Fruit fly (Drosophila melanogaster): ENCODE measurements around the gene CG5282.

DNA sequence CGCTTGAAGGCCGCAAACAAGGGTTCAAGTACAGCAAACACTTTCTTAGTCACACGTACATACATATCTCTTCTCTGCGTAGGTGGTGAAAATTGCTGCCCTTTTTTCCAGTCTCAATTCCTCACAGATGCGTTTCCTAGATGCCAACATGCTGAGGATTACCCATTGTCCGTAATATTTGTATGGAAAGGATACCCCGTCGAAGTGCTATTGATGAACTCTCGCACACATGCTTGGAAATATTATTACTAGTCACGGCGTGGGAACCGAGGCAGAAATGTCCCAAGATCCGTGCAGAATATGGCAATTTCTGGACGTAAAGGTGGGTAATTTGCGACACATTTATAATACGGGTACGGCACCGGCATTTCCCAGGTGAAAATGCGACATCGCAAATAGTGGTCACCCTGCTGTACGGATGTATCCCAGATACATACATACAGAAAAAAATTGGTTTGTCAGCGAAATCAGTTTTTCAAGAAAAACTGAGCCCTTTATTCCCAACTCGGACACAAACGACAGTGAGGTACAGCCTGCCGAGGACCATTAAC lies 20.5 kb downstream of the CG5282 start:
- TF ChIP-seq Hr39 (optimal IDR thresholded peaks at IDR 0.05) (no peak), kay (GFP tag; optimal IDR thresholded peaks at IDR 0.05) (no peak), CG5180 (GFP tag; optimal IDR thresholded peaks at IDR 0.05) (no peak), eve (GFP tag; optimal IDR thresholded peaks at IDR 0.05) (no peak), Taf1 (GFP tag; IDR thresholded peaks at IDR 0.05) (no peak), jing (GFP tag; optimal IDR thresholded peaks at IDR 0.05) (no peak), nau (GFP tag; optimal IDR thresholded peaks at IDR 0.05) (no peak), CG17612 (GFP tag; IDR thresholded peaks at IDR 0.05) (no peak)

All from whole organism, embryonic.